Fruit fly (Drosophila melanogaster) whole organism, embryonic: ENCODE results near the gene CG43401.

ENCODE experiments used
- Bgb ChIP-seq: fragments of 200-800 bp; sonication (Bioruptor generic); IDR thresholded peaks from 2 replicates; pipeline ENCODE4 v1.3.6; 2022; ENCODE audit warnings: missing biosample characterization, missing genetic modification characterization; ENCODE audit not compliant: partially characterized antibody
- CG10274 ChIP-seq: fragments of 200-800 bp; sonication (Bioruptor generic); optimal IDR thresholded peaks from 3 replicates; lab custom pipeline; 2017; ENCODE audit warnings: missing biosample characterization, mild to moderate bottlenecking, missing genetic modification characterization
- CG10431 ChIP-seq: fragments of 200-800 bp; sonication (Bioruptor generic); optimal IDR thresholded peaks from 3 replicates; lab custom pipeline; 2018; ENCODE audit warnings: missing biosample characterization, mild to moderate bottlenecking, missing genetic modification characterization
- CG12299 ChIP-seq: fragments of 200-800 bp; sonication (Bioruptor generic); optimal IDR thresholded peaks from 2 replicates; lab custom pipeline; 2018; ENCODE audit warnings: missing biosample characterization, mild to moderate bottlenecking, missing genetic modification characterization
- CG13287 ChIP-seq: fragments of 200-800 bp; sonication (Bioruptor generic); IDR thresholded peaks from 2 replicates; pipeline ENCODE4 v1.3.6; 2022; ENCODE audit warnings: missing biosample characterization, missing genetic modification characterization; ENCODE audit not compliant: partially characterized antibody
- CG1792 ChIP-seq: fragments of 200-800 bp; sonication (Bioruptor generic); optimal IDR thresholded peaks from 2 replicates; lab custom pipeline; 2016; ENCODE audit warnings: missing biosample characterization, missing genetic modification characterization
- CG2116 ChIP-seq: fragments of 200-800 bp; sonication (Bioruptor generic); optimal IDR thresholded peaks from 3 replicates; lab custom pipeline; 2018; ENCODE audit warnings: missing biosample characterization, mild to moderate bottlenecking, missing genetic modification characterization
- CG32532 ChIP-seq: fragments of 200-800 bp; sonication (Bioruptor generic); IDR thresholded peaks from 2 replicates; pipeline ENCODE4 v1.3.6; 2022; ENCODE audit warnings: missing biosample characterization, missing genetic modification characterization
- CG3995 ChIP-seq: fragments of 200-800 bp; sonication (Bioruptor generic); optimal IDR thresholded peaks from 3 replicates; lab custom pipeline; 2016; ENCODE audit warnings: missing biosample characterization, missing genetic modification characterization
- CG42726 ChIP-seq: fragments of 200-800 bp; sonication (Bioruptor generic); IDR thresholded peaks from 2 replicates; pipeline ENCODE4 v1.3.6; 2022; ENCODE audit warnings: missing biosample characterization, missing genetic modification characterization; ENCODE audit not compliant: partially characterized antibody
- CG7839 ChIP-seq: fragments of 200-800 bp; sonication (Bioruptor generic); optimal IDR thresholded peaks from 3 replicates; lab custom pipeline; 2018; ENCODE audit warnings: missing biosample characterization, mild to moderate bottlenecking, missing genetic modification characterization, moderate library complexity
- CG7963 ChIP-seq: fragments of 200-800 bp; sonication (Bioruptor generic); IDR thresholded peaks from 3 replicates; pipeline ENCODE4 v1.3.6; 2022; ENCODE audit warnings: missing biosample characterization, missing genetic modification characterization; ENCODE audit not compliant: partially characterized antibody
- CG8478 ChIP-seq: fragments of >200 bp; optimal IDR thresholded peaks from 2 replicates; lab custom pipeline; 2018
- CG9437 ChIP-seq: fragments of 200-800 bp; sonication (Bioruptor generic); optimal IDR thresholded peaks from 2 replicates; lab custom pipeline; 2018; ENCODE audit warnings: missing biosample characterization, mild to moderate bottlenecking, missing genetic modification characterization
- CG9727 ChIP-seq: fragments of 200-800 bp; sonication (Bioruptor generic); optimal IDR thresholded peaks from 3 replicates; lab custom pipeline; 2017; ENCODE audit warnings: missing biosample characterization, mild to moderate bottlenecking, missing genetic modification characterization
- CTCF ChIP-seq: fragments of 200-800 bp; sonication (Bioruptor generic); optimal IDR thresholded peaks from 2 replicates; lab custom pipeline; 2017; ENCODE audit warnings: missing biosample characterization, mild to moderate bottlenecking, missing genetic modification characterization, moderate library complexity
- CoRest ChIP-seq: fragments of 200-800 bp; sonication (Bioruptor generic); optimal IDR thresholded peaks from 3 replicates; lab custom pipeline; 2018; ENCODE audit warnings: missing biosample characterization, mild to moderate bottlenecking, missing genetic modification characterization, moderate library complexity
- Doc3 ChIP-seq: fragments of 200-800 bp; sonication (Bioruptor generic); IDR thresholded peaks from 3 replicates; pipeline ENCODE4 v1.3.6; 2022; ENCODE audit warnings: missing biosample characterization, missing genetic modification characterization; ENCODE audit not compliant: partially characterized antibody
- Fer3 ChIP-seq: fragments of 200-800 bp; sonication (Bioruptor generic); optimal IDR thresholded peaks from 2 replicates; lab custom pipeline; 2018; ENCODE audit warnings: missing biosample characterization, mild to moderate bottlenecking, missing genetic modification characterization, moderate library complexity
- HmgD ChIP-seq: fragments of 200-800 bp; sonication (Bioruptor generic); optimal IDR thresholded peaks from 3 replicates; lab custom pipeline; 2016; ENCODE audit warnings: missing biosample characterization, missing genetic modification characterization
- Hmr ChIP-seq: fragments of 200-800 bp; sonication (Bioruptor generic); optimal IDR thresholded peaks from 3 replicates; lab custom pipeline; 2017; ENCODE audit warnings: mild to moderate bottlenecking, missing biosample characterization, missing genetic modification reagents, missing genetic modification characterization
- Hsf ChIP-seq: fragments of 200-800 bp; sonication (Bioruptor generic); optimal IDR thresholded peaks from 3 replicates; lab custom pipeline; 2016; ENCODE audit warnings: missing biosample characterization, missing genetic modification characterization
- Kr ChIP-seq: fragments of 200-800 bp; sonication (Bioruptor generic); optimal IDR thresholded peaks from 2 replicates; lab custom pipeline; 2017; ENCODE audit warnings: missing biosample characterization, mild to moderate bottlenecking, missing genetic modification characterization
- MESR4 ChIP-seq: fragments of 200-800 bp; sonication (Bioruptor generic); optimal IDR thresholded peaks from 2 replicates; lab custom pipeline; 2018; ENCODE audit warnings: missing biosample characterization, mild to moderate bottlenecking, missing genetic modification characterization, moderate library complexity
- Optix ChIP-seq: fragments of 200-800 bp; sonication (Bioruptor generic); IDR thresholded peaks from 3 replicates; pipeline ENCODE4 v1.3.6; 2022; ENCODE audit warnings: missing biosample characterization, missing genetic modification characterization
- Rx ChIP-seq: fragments of 200-800 bp; sonication (Bioruptor generic); IDR thresholded peaks from 2 replicates; pipeline ENCODE4 v1.3.6; 2022; ENCODE audit warnings: missing biosample characterization, missing genetic modification characterization
- Scr ChIP-seq: fragments of 200-800 bp; sonication (Bioruptor generic); IDR thresholded peaks from 2 replicates; pipeline ENCODE4 v1.3.6; 2022; ENCODE audit warnings: missing biosample characterization, missing genetic modification characterization; ENCODE audit not compliant: partially characterized antibody
- Six4 ChIP-seq: fragments of 200-800 bp; sonication (Bioruptor generic); optimal IDR thresholded peaks from 2 replicates; lab custom pipeline; 2016; ENCODE audit warnings: missing biosample characterization, missing genetic modification characterization
- Sry-β ChIP-seq: fragments of 200-800 bp; sonication (Bioruptor generic); optimal IDR thresholded peaks from 2 replicates; lab custom pipeline; 2018; ENCODE audit warnings: missing biosample characterization, mild to moderate bottlenecking, missing genetic modification characterization, moderate library complexity
- ac ChIP-seq: fragments of 200-800 bp; sonication (Bioruptor generic); optimal IDR thresholded peaks from 3 replicates; lab custom pipeline; 2017; ENCODE audit warnings: missing biosample characterization, mild to moderate bottlenecking, missing genetic modification characterization
- az2 ChIP-seq: fragments of 200-800 bp; sonication (Bioruptor generic); optimal IDR thresholded peaks from 3 replicates; lab custom pipeline; 2016; ENCODE audit warnings: missing biosample characterization, missing genetic modification characterization
- cwo ChIP-seq: fragments of 200-800 bp; sonication (Bioruptor generic); optimal IDR thresholded peaks from 3 replicates; lab custom pipeline; 2017; ENCODE audit warnings: missing biosample characterization, missing genetic modification characterization, mild to moderate bottlenecking, moderate library complexity, missing genetic modification reagents
- disco-r ChIP-seq: fragments of 200-800 bp; sonication (Bioruptor generic); optimal IDR thresholded peaks from 2 replicates; lab custom pipeline; 2016; ENCODE audit warnings: missing biosample characterization, missing genetic modification characterization
- eve ChIP-seq, 2 experiments: fragments of >200 bp; optimal IDR thresholded peaks; 2 replicates each; lab custom pipeline; 2017; ENCODE audit warnings: missing biosample characterization in 2 of 2, missing genetic modification characterization in 2 of 2
- ewg ChIP-seq: fragments of 200-800 bp; sonication (Bioruptor generic); optimal IDR thresholded peaks from 3 replicates; lab custom pipeline; 2017; ENCODE audit warnings: mild to moderate bottlenecking, missing biosample characterization, missing genetic modification reagents, missing genetic modification characterization
- fd3F ChIP-seq: fragments of 200-800 bp; sonication (Bioruptor generic); optimal IDR thresholded peaks from 2 replicates; lab custom pipeline; 2018; ENCODE audit warnings: missing biosample characterization, mild to moderate bottlenecking, missing genetic modification characterization, moderate library complexity
- gcm2 ChIP-seq: fragments of 200-800 bp; sonication (Bioruptor generic); optimal IDR thresholded peaks from 2 replicates; lab custom pipeline; 2016; ENCODE audit warnings: missing biosample characterization, missing genetic modification characterization
- hkb ChIP-seq, 2 experiments: fragments of 200-800 bp in 1 of 2; fragments of >200 bp in 1 of 2; sonication (Bioruptor generic) in 1 of 2; IDR thresholded peaks in 1 of 2; optimal IDR thresholded peaks in 1 of 2; 2 replicates each; pipeline versions ENCODE4 v1.3.6 to Lab custom; 2017 to 2022; ENCODE audit warnings: missing biosample characterization in 1 of 2, missing genetic modification characterization in 1 of 2
- inv ChIP-seq: fragments of 200-800 bp; sonication (Bioruptor generic); IDR thresholded peaks from 2 replicates; pipeline ENCODE4 v1.3.6; 2022; ENCODE audit warnings: missing biosample characterization, missing genetic modification characterization; ENCODE audit not compliant: partially characterized antibody
- lbe ChIP-seq: fragments of 200-800 bp; sonication (Bioruptor generic); optimal IDR thresholded peaks from 2 replicates; lab custom pipeline; 2016; ENCODE audit warnings: missing biosample characterization, mild to moderate bottlenecking, missing genetic modification characterization
- lmd ChIP-seq: fragments of 200-800 bp; sonication (Bioruptor generic); IDR thresholded peaks from 2 replicates; pipeline ENCODE4 v1.3.6; 2022; ENCODE audit warnings: missing biosample characterization, missing genetic modification characterization
- mirr ChIP-seq: fragments of 200-800 bp; sonication (Bioruptor generic); optimal IDR thresholded peaks from 3 replicates; lab custom pipeline; 2018; ENCODE audit warnings: missing biosample characterization, mild to moderate bottlenecking, missing genetic modification characterization
- peb ChIP-seq: fragments of 200-800 bp; sonication (Bioruptor generic); IDR thresholded peaks from 2 replicates; pipeline ENCODE4 v1.3.6; 2022; ENCODE audit warnings: missing biosample characterization, missing genetic modification characterization
- pfk ChIP-seq: fragments of 200-800 bp; sonication (Bioruptor generic); optimal IDR thresholded peaks from 2 replicates; lab custom pipeline; 2018; ENCODE audit warnings: missing biosample characterization, mild to moderate bottlenecking, missing genetic modification characterization, moderate library complexity
- pho ChIP-seq: fragments of 200-800 bp; sonication (Bioruptor generic); optimal IDR thresholded peaks from 2 replicates; lab custom pipeline; 2016; ENCODE audit warnings: missing biosample characterization, missing genetic modification characterization
- repo ChIP-seq: fragments of 200-800 bp; sonication (Bioruptor generic); optimal IDR thresholded peaks from 2 replicates; lab custom pipeline; 2016; ENCODE audit warnings: missing biosample characterization, missing genetic modification characterization
- row ChIP-seq: fragments of 200-800 bp; sonication (Bioruptor generic); IDR thresholded peaks from 3 replicates; pipeline ENCODE4 v1.3.6; 2022; ENCODE audit warnings: missing biosample characterization, missing genetic modification characterization
- stwl ChIP-seq: fragments of 200-800 bp; sonication (Bioruptor generic); optimal IDR thresholded peaks from 3 replicates; lab custom pipeline; 2018; ENCODE audit warnings: missing biosample characterization, mild to moderate bottlenecking, missing genetic modification characterization, moderate library complexity
- toy ChIP-seq: fragments of 200-800 bp; sonication (Bioruptor generic); IDR thresholded peaks from 2 replicates; pipeline ENCODE4 v1.3.6; 2022; ENCODE audit warnings: missing biosample characterization, missing genetic modification characterization
- unpg ChIP-seq: fragments of 200-800 bp; sonication (Bioruptor generic); optimal IDR thresholded peaks from 3 replicates; lab custom pipeline; 2018; ENCODE audit warnings: missing biosample characterization, mild to moderate bottlenecking, missing genetic modification characterization, moderate library complexity

CG43401 gene

dm6 chr2L:1445048-1445447 is 16.8 kb downstream of the CG43401 start (continued):
- TF ChIP-seq CoRest (tag; lab: Kevin White, UChicago) = peak; percentile 26
- TF ChIP-seq Scr (GFP tag; lab: Robert Waterston, UW) = peak; percentile 63
- TF ChIP-seq stwl (tag; lab: Kevin White, UChicago) = peak; percentile 23
- TF ChIP-seq eve (GFP tag; optimal IDR thresholded peaks at IDR 0.05; lab: Kevin White, UChicago) = peak in 1 of 2 experiments; percentile 65
- TF ChIP-seq lmd (GFP tag; lab: Robert Waterston, UW) = no peak; the same call in 1 of the 2 replicates
- 0 out of 2 replicates have a peak, but pooled peaks have one; percentile 30 for TF ChIP-seq Bgb (GFP tag; lab: Robert Waterston, UW)
- TF ChIP-seq mirr (GFP tag; lab: Kevin White, UChicago) = no peak
- no peak for TF ChIP-seq disco-r
- TF ChIP-seq CG13287 = peak; percentile 19; the same call in 1 of the 2 replicates
- TF ChIP-seq unpg (GFP tag; lab: Kevin White, UChicago) = peak; percentile 22
- TF ChIP-seq Hmr (GFP tag; lab: Kevin White, UChicago) = no peak
- TF ChIP-seq CG8478 (lab: Kevin White, UChicago) = no peak
- peak; percentile 36 for TF ChIP-seq CG9437 (GFP tag; lab: Kevin White, UChicago)
- TF ChIP-seq CG7963 (GFP tag; lab: Robert Waterston, UW) = no peak
- no peak for TF ChIP-seq Sry-β (GFP tag; lab: Kevin White, UChicago)
- no peak for TF ChIP-seq az2 (GFP tag; lab: Kevin White, UChicago)
- TF ChIP-seq CG10431 (GFP tag; lab: Kevin White, UChicago) = no peak
- no peak for TF ChIP-seq CG12299 (tag; lab: Kevin White, UChicago)
- TF ChIP-seq CG1792 (GFP tag; lab: Kevin White, UChicago) = no peak
- no peak for TF ChIP-seq cwo (GFP tag; lab: Kevin White, UChicago)
- TF ChIP-seq lbe = peak; percentile 87
- 0 out of 2 replicates have a peak, but pooled peaks have one; percentile 12 for TF ChIP-seq CG32532 (GFP tag; lab: Robert Waterston, UW)
- TF ChIP-seq gcm2 = no peak
- TF ChIP-seq Kr (GFP tag; lab: Kevin White, UChicago) = no peak
- TF ChIP-seq ac (GFP tag; lab: Kevin White, UChicago) = no peak
- TF ChIP-seq MESR4 (GFP tag; lab: Kevin White, UChicago) = no peak
- TF ChIP-seq Doc3 (GFP tag; lab: Robert Waterston, UW) = 0 out of 3 replicates have a peak, but pooled peaks have one; percentile 24
- peak; percentile 36; the same call in 1 of the 2 replicates for TF ChIP-seq Rx
- no peak for TF ChIP-seq pho (GFP tag; lab: Kevin White, UChicago)
- peak; percentile 66 for TF ChIP-seq row (GFP tag; lab: Robert Waterston, UW)
- TF ChIP-seq CG9727 (GFP tag; lab: Kevin White, UChicago) = peak; percentile 8
- no peak for TF ChIP-seq CTCF (GFP tag; lab: Kevin White, UChicago)
- TF ChIP-seq Fer3 (tag; lab: Kevin White, UChicago) = no peak
- TF ChIP-seq CG2116 (GFP tag; lab: Kevin White, UChicago) = no peak
- no peak for TF ChIP-seq Hsf
- no peak for TF ChIP-seq inv
- TF ChIP-seq HmgD (GFP tag; lab: Kevin White, UChicago) = no peak
- TF ChIP-seq peb (GFP tag; lab: Robert Waterston, UW) = no peak
- TF ChIP-seq CG3995 = no peak
- peak; percentile 27 for TF ChIP-seq CG7839 (tag; lab: Kevin White, UChicago)
- no peak for TF ChIP-seq hkb (optimal IDR thresholded peaks at IDR 0.05; lab: Kevin White, UChicago)
- TF ChIP-seq hkb (GFP tag; IDR thresholded peaks at IDR 0.05; lab: Robert Waterston, UW) = peak; percentile 51
- peak; percentile 7 for TF ChIP-seq Six4
- TF ChIP-seq CG42726 = no peak
- TF ChIP-seq pfk (GFP tag; lab: Kevin White, UChicago) = no peak
- TF ChIP-seq fd3F (GFP tag; lab: Kevin White, UChicago) = no peak
- TF ChIP-seq Optix = no peak
- TF ChIP-seq ewg (GFP tag; lab: Kevin White, UChicago) = no peak
- TF ChIP-seq toy (GFP tag; lab: Robert Waterston, UW) = no peak
- TF ChIP-seq CG10274 (GFP tag; lab: Kevin White, UChicago) = no peak
- no peak for TF ChIP-seq repo (GFP tag; lab: Kevin White, UChicago)
